Fruit fly (Drosophila melanogaster) whole organism, embryonic: ENCODE results near the gene CG34296.

ENCODE experiments used
- Awh ChIP-seq: fragments of 200-800 bp; sonication (Bioruptor generic); IDR thresholded peaks from 2 replicates; pipeline ENCODE4, ENCODE4 v1.3.6; 2022; ENCODE audit warnings: missing biosample characterization, missing genetic modification characterization
- Bteb2 ChIP-seq: fragments of 200-800 bp; sonication (Bioruptor generic); optimal IDR thresholded peaks from 2 replicates; lab custom pipeline; 2016; ENCODE audit warnings: missing biosample characterization, missing genetic modification characterization
- CG11093 ChIP-seq: fragments of 200-800 bp; sonication (Bioruptor generic); IDR thresholded peaks from 3 replicates; pipeline ENCODE4 v1.3.6; 2022; ENCODE audit warnings: missing biosample characterization, missing genetic modification characterization
- CG13894 ChIP-seq: fragments of 200-800 bp; sonication (Bioruptor generic); optimal IDR thresholded peaks from 3 replicates; lab custom pipeline; 2018; ENCODE audit warnings: missing biosample characterization, mild to moderate bottlenecking, missing genetic modification characterization, moderate library complexity
- CG14050 ChIP-seq: fragments of 200-800 bp; sonication (Bioruptor generic); IDR thresholded peaks from 3 replicates; pipeline ENCODE4 v1.3.6; 2022; ENCODE audit warnings: missing biosample characterization, missing genetic modification characterization
- CG14441 ChIP-seq: fragments of 200-800 bp; sonication (Bioruptor generic); IDR thresholded peaks from 2 replicates; pipeline ENCODE4 v1.3.6; 2022; ENCODE audit warnings: missing biosample characterization, missing genetic modification characterization
- CG14860 ChIP-seq: fragments of 200-800 bp; sonication (Bioruptor generic); IDR thresholded peaks from 3 replicates; pipeline ENCODE4 v1.3.6; 2022; ENCODE audit warnings: missing biosample characterization, missing genetic modification characterization; ENCODE audit not compliant: partially characterized antibody
- CG1529 ChIP-seq: fragments of 200-800 bp; sonication (Bioruptor generic); optimal IDR thresholded peaks from 3 replicates; lab custom pipeline; 2018; ENCODE audit warnings: missing biosample characterization, missing genetic modification characterization
- CG1602 ChIP-seq: fragments of 200-800 bp; sonication (Bioruptor generic); optimal IDR thresholded peaks from 3 replicates; lab custom pipeline; 2016; ENCODE audit warnings: missing biosample characterization, missing genetic modification characterization
- CG16813 ChIP-seq: fragments of 200-800 bp; sonication (Bioruptor generic); IDR thresholded peaks from 3 replicates; pipeline ENCODE4 v1.3.6; 2022; ENCODE audit warnings: missing biosample characterization, missing genetic modification characterization; ENCODE audit not compliant: partially characterized antibody
- CG17385 ChIP-seq: fragments of 200-800 bp; sonication (Bioruptor generic); optimal IDR thresholded peaks from 3 replicates; lab custom pipeline; 2018; ENCODE audit warnings: missing biosample characterization, mild to moderate bottlenecking, missing genetic modification characterization
- CG17829 ChIP-seq: fragments of 200-800 bp; optimal IDR thresholded peaks from 2 replicates; lab custom pipeline; 2019; ENCODE audit warnings: missing biosample characterization, mild to moderate bottlenecking, missing genetic modification characterization, moderate library complexity
- CG3163 ChIP-seq: fragments of 200-800 bp; sonication (Bioruptor generic); optimal IDR thresholded peaks from 3 replicates; lab custom pipeline; 2016; ENCODE audit warnings: missing biosample characterization, missing genetic modification characterization
- CG3281 ChIP-seq: fragments of 200-800 bp; sonication (Bioruptor generic); optimal IDR thresholded peaks from 3 replicates; lab custom pipeline; 2017; ENCODE audit warnings: missing biosample characterization, mild to moderate bottlenecking, missing genetic modification characterization
- CG3407 ChIP-seq: fragments of 200-800 bp; sonication (Bioruptor generic); optimal IDR thresholded peaks from 2 replicates; lab custom pipeline; 2018; ENCODE audit warnings: missing biosample characterization, mild to moderate bottlenecking, missing genetic modification characterization
- CG34224 ChIP-seq: fragments of 200-800 bp; sonication (Bioruptor generic); IDR thresholded peaks from 3 replicates; pipeline ENCODE4 v1.3.6; 2022; ENCODE audit warnings: missing biosample characterization, missing genetic modification characterization; ENCODE audit not compliant: partially characterized antibody
- CG34422 ChIP-seq: fragments of 200-800 bp; sonication (Bioruptor generic); IDR thresholded peaks from 3 replicates; pipeline ENCODE4 v1.3.6; 2022; ENCODE audit warnings: missing biosample characterization, missing genetic modification characterization
- CG4328 ChIP-seq: fragments of 200-800 bp; sonication (Bioruptor generic); optimal IDR thresholded peaks from 3 replicates; lab custom pipeline; 2017; ENCODE audit warnings: missing biosample characterization, missing genetic modification reagents, missing genetic modification characterization
- CG6272 ChIP-seq: fragments of 200-800 bp; sonication (Bioruptor generic); IDR thresholded peaks from 2 replicates; pipeline ENCODE4 v1.3.6; 2022; ENCODE audit warnings: missing biosample characterization, missing genetic modification characterization
- CG7786 ChIP-seq: fragments of 200-800 bp; sonication (Bioruptor generic); optimal IDR thresholded peaks from 2 replicates; lab custom pipeline; 2016; ENCODE audit warnings: missing biosample characterization, missing genetic modification characterization
- CG8089 ChIP-seq: fragments of 200-800 bp; sonication (Bioruptor generic); optimal IDR thresholded peaks from 3 replicates; lab custom pipeline; 2016; ENCODE audit warnings: missing biosample characterization, missing genetic modification characterization
- CG8281 ChIP-seq: fragments of 200-800 bp; sonication (Bioruptor generic); optimal IDR thresholded peaks from 2 replicates; lab custom pipeline; 2018; ENCODE audit warnings: missing biosample characterization, mild to moderate bottlenecking, missing genetic modification characterization, moderate library complexity
- CG8765 ChIP-seq: fragments of 200-800 bp; sonication (Bioruptor generic); IDR thresholded peaks from 2 replicates; pipeline ENCODE4 v1.3.6; 2022; ENCODE audit warnings: missing biosample characterization, missing genetic modification characterization
- CG8924 ChIP-seq: fragments of 200-800 bp; optimal IDR thresholded peaks from 3 replicates; lab custom pipeline; 2019; ENCODE audit warnings: missing biosample characterization, mild to moderate bottlenecking, missing genetic modification characterization, moderate library complexity
- D ChIP-seq, 2 experiments: fragments of 200-800 bp in 1 of 2; fragments of >200 bp in 1 of 2; sonication (Bioruptor generic) in 1 of 2; optimal IDR thresholded peaks; 2 replicates in 1 of 2; 3 replicates in 1 of 2; lab custom pipeline; 2017; ENCODE audit warnings: mild to moderate bottlenecking in 1 of 2, missing biosample characterization in 1 of 2, missing genetic modification characterization in 1 of 2, missing genetic modification reagents in 1 of 2
- HLH54F ChIP-seq: fragments of 200-800 bp; sonication (Bioruptor generic); optimal IDR thresholded peaks from 3 replicates; lab custom pipeline; 2016; ENCODE audit warnings: missing biosample characterization, missing genetic modification characterization
- HmgD ChIP-seq: fragments of 200-800 bp; sonication (Bioruptor generic); optimal IDR thresholded peaks from 3 replicates; lab custom pipeline; 2016; ENCODE audit warnings: missing biosample characterization, missing genetic modification characterization
- HmgZ ChIP-seq: fragments of 200-800 bp; sonication (Bioruptor generic); optimal IDR thresholded peaks from 2 replicates; lab custom pipeline; 2018; ENCODE audit warnings: missing biosample characterization, mild to moderate bottlenecking, missing genetic modification characterization
- Lpt ChIP-seq: fragments of >200 bp; optimal IDR thresholded peaks from 2 replicates; lab custom pipeline; 2018; ENCODE audit warnings: missing biosample characterization, missing genetic modification characterization
- Meics ChIP-seq: fragments of 200-800 bp; sonication (Bioruptor generic); optimal IDR thresholded peaks from 2 replicates; lab custom pipeline; 2017; ENCODE audit warnings: missing biosample characterization, mild to moderate bottlenecking, missing genetic modification characterization
- aop ChIP-seq: fragments of 200-800 bp; sonication (Bioruptor generic); IDR thresholded peaks from 2 replicates; pipeline ENCODE4 v1.3.6; 2022; ENCODE audit warnings: missing biosample characterization, missing genetic modification characterization
- ap ChIP-seq: fragments of 200-800 bp; sonication (Bioruptor generic); IDR thresholded peaks from 2 replicates; pipeline ENCODE4 v1.3.6; 2022; ENCODE audit warnings: missing biosample characterization, missing genetic modification characterization
- ara ChIP-seq: fragments of 200-800 bp; sonication (Bioruptor generic); IDR thresholded peaks from 2 replicates; pipeline ENCODE4 v1.3.6; 2022; ENCODE audit warnings: missing biosample characterization, missing genetic modification characterization
- dmrt99B ChIP-seq: fragments of 200-800 bp; sonication (Bioruptor generic); optimal IDR thresholded peaks from 2 replicates; lab custom pipeline; 2018; ENCODE audit warnings: missing biosample characterization, mild to moderate bottlenecking, missing genetic modification characterization, moderate library complexity
- dysf ChIP-seq: fragments of 200-800 bp; sonication (Bioruptor generic); IDR thresholded peaks from 3 replicates; pipeline ENCODE4 v1.3.6; 2022; ENCODE audit warnings: missing biosample characterization, missing genetic modification characterization
- eyg ChIP-seq: fragments of 200-800 bp; sonication (Bioruptor generic); optimal IDR thresholded peaks from 3 replicates; lab custom pipeline; 2016; ENCODE audit warnings: missing biosample characterization, missing genetic modification characterization
- fd96Cb ChIP-seq: fragments of 200-800 bp; sonication (Bioruptor generic); optimal IDR thresholded peaks from 2 replicates; lab custom pipeline; 2018; ENCODE audit warnings: missing biosample characterization, mild to moderate bottlenecking, missing genetic modification characterization, moderate library complexity
- gfzf ChIP-seq: fragments of 200-800 bp; sonication (Bioruptor generic); optimal IDR thresholded peaks from 2 replicates; lab custom pipeline; 2016; ENCODE audit warnings: missing biosample characterization, mild to moderate bottlenecking, missing genetic modification characterization, moderate library complexity
- oc ChIP-seq: fragments of 200-800 bp; sonication (Bioruptor generic); optimal IDR thresholded peaks from 2 replicates; lab custom pipeline; 2018; ENCODE audit warnings: missing biosample characterization, mild to moderate bottlenecking, missing genetic modification characterization, moderate library complexity
- pb ChIP-seq: fragments of 200-800 bp; sonication (Bioruptor generic); optimal IDR thresholded peaks from 3 replicates; lab custom pipeline; 2016; ENCODE audit warnings: missing biosample characterization, missing genetic modification characterization
- prd ChIP-seq, 3 experiments: fragments of >200 bp in 2 of 3; fragments of 200-800 bp in 1 of 3; sonication (Bioruptor generic) in 1 of 3; optimal IDR thresholded peaks in 2 of 3; IDR thresholded peaks in 1 of 3; 2 replicates in 2 of 3; 3 replicates in 1 of 3; pipeline versions ENCODE4 v1.3.6 to Lab custom; 2017 to 2022; ENCODE audit warnings: missing biosample characterization in 1 of 3, missing genetic modification characterization in 1 of 3
- rib ChIP-seq: fragments of 200-800 bp; sonication (Bioruptor generic); IDR thresholded peaks from 2 replicates; pipeline ENCODE4 v1.3.6; 2022; ENCODE audit warnings: missing biosample characterization, missing genetic modification characterization
- sens ChIP-seq: fragments of 200-800 bp; sonication (Bioruptor generic); peaks from one replicate; lab custom pipeline; 2016; ENCODE audit warnings: missing biosample characterization, missing genetic modification characterization
- sens-2 ChIP-seq: fragments of 200-800 bp; sonication (Bioruptor generic); IDR thresholded peaks from 2 replicates; pipeline ENCODE4 v1.3.6; 2022; ENCODE audit warnings: missing biosample characterization, missing genetic modification characterization
- sima ChIP-seq: fragments of 200-800 bp; sonication (Bioruptor generic); optimal IDR thresholded peaks from 2 replicates; lab custom pipeline; 2016; ENCODE audit warnings: missing biosample characterization, missing genetic modification characterization
- tll ChIP-seq, 2 experiments: fragments of 200-800 bp in 1 of 2; fragments of >200 bp in 1 of 2; sonication (Bioruptor generic) in 1 of 2; optimal IDR thresholded peaks; 2 replicates each; lab custom pipeline; 2017 to 2019; ENCODE audit warnings: missing biosample characterization in 2 of 2, missing genetic modification characterization in 2 of 2, mild to moderate bottlenecking in 1 of 2, moderate library complexity in 1 of 2
- tna ChIP-seq: fragments of 200-800 bp; sonication (Bioruptor generic); IDR thresholded peaks from 2 replicates; pipeline ENCODE4 v1.3.6; 2022; ENCODE audit warnings: missing biosample characterization, missing genetic modification characterization; ENCODE audit not compliant: partially characterized antibody
- trh ChIP-seq: fragments of 200-800 bp; sonication (Bioruptor generic); optimal IDR thresholded peaks from 2 replicates; lab custom pipeline; 2016; ENCODE audit warnings: missing biosample characterization, missing genetic modification characterization
- usp ChIP-seq: fragments of >200 bp; optimal IDR thresholded peaks from 2 replicates; lab custom pipeline; 2017; ENCODE audit warnings: missing biosample characterization, missing genetic modification characterization
- vvl ChIP-seq: fragments of 200-800 bp; sonication (Bioruptor generic); IDR thresholded peaks from 2 replicates; pipeline ENCODE4 v1.3.6; 2022; ENCODE audit warnings: missing biosample characterization, missing genetic modification characterization

CG34296 gene

DNA sequence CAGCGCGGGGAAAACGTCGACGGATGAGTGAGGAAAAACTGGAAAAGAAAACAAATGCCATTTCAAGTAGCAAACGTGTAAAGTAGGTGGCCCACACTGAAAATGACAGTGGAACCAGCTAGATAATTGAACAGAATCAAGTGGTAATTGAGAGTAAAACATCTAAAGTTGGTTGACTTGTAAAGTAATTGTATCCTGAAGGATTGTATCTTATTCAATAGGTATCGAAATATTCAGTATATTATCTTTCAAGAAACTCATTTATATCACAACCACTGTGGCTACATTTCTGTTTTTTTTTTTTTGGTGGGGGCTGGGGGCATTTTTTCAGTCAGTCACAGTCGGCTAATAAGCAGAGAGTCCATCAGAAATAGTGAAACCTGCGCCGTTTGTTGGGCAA lies 23.1 kb upstream of the CG34296 start (continued):
- TF ChIP-seq CG4328 (GFP tag; lab: Kevin White, UChicago) = no peak
- TF ChIP-seq CG34224 (GFP tag; lab: Robert Waterston, UW) = no peak
- TF ChIP-seq CG14860 (GFP tag; lab: Robert Waterston, UW) = no peak
- TF ChIP-seq CG8765 = peak; percentile 35; the same call in 1 of the 2 replicates
- peak; percentile 68; the same call in 2 of the 3 replicates for TF ChIP-seq dysf (GFP tag; lab: Robert Waterston, UW)
- TF ChIP-seq CG7786 (GFP tag; lab: Kevin White, UChicago) = no peak
- no peak for TF ChIP-seq tna
- TF ChIP-seq CG11093 (GFP tag; lab: Robert Waterston, UW) = peak; percentile 41; the same call in 1 of the 3 replicates
- peak; percentile 83 for TF ChIP-seq sens (GFP tag; lab: Kevin White, UChicago)
- TF ChIP-seq CG8281 (tag; lab: Kevin White, UChicago) = no peak
- TF ChIP-seq CG6272 (GFP tag; lab: Robert Waterston, UW) = peak; percentile 39; the same call in 1 of the 2 replicates
- TF ChIP-seq CG13894 (tag; lab: Kevin White, UChicago) = no peak
- TF ChIP-seq CG8089 (GFP tag; lab: Kevin White, UChicago) = no peak
- no peak for TF ChIP-seq trh (GFP tag; lab: Kevin White, UChicago)
- TF ChIP-seq CG8924 (tag; lab: Kevin White, UChicago) = no peak
- TF ChIP-seq Bteb2 (GFP tag; lab: Kevin White, UChicago) = no peak
- peak; percentile 62; the same call in 1 of the 2 replicates for TF ChIP-seq sens-2 (GFP tag; lab: Robert Waterston, UW)
- no peak for TF ChIP-seq HLH54F (GFP tag; lab: Kevin White, UChicago)
- peak; percentile 62 for TF ChIP-seq dmrt99B
- TF ChIP-seq pb (GFP tag; lab: Kevin White, UChicago) = peak; percentile 1
- peak; percentile 32 for TF ChIP-seq CG3407
- TF ChIP-seq HmgD (GFP tag; lab: Kevin White, UChicago) = no peak
- no peak for TF ChIP-seq oc (tag; lab: Kevin White, UChicago)
- peak; percentile 7; the same call in 1 of the 3 replicates for TF ChIP-seq CG34422 (GFP tag; lab: Robert Waterston, UW)
- peak; percentile 65; the same call in 1 of the 2 replicates for TF ChIP-seq Awh (GFP tag; lab: Robert Waterston, UW)
- TF ChIP-seq HmgZ (tag; lab: Kevin White, UChicago) = no peak
- TF ChIP-seq vvl (GFP tag; lab: Robert Waterston, UW) = peak; percentile 86
- no peak for TF ChIP-seq CG17385 (GFP tag; lab: Kevin White, UChicago)
- no peak for TF ChIP-seq D (optimal IDR thresholded peaks at IDR 0.05; lab: Kevin White, UChicago)
- TF ChIP-seq D (GFP tag; optimal IDR thresholded peaks at IDR 0.05; lab: Kevin White, UChicago) = no peak
- TF ChIP-seq Lpt (GFP tag; lab: Kevin White, UChicago) = no peak
- no peak for TF ChIP-seq CG3281 (GFP tag; lab: Kevin White, UChicago)
- no peak for TF ChIP-seq CG1602
- TF ChIP-seq CG17829 (tag; lab: Kevin White, UChicago) = peak; percentile 59
- TF ChIP-seq CG14050 (GFP tag; lab: Robert Waterston, UW) = no peak
- no peak for TF ChIP-seq fd96Cb (tag; lab: Kevin White, UChicago)
- TF ChIP-seq tll (GFP tag; optimal IDR thresholded peaks at IDR 0.05; lab: Kevin White, UChicago) = no peak
- 0 out of 2 replicates have a peak, but pooled peaks have one; percentile 11 for TF ChIP-seq aop (GFP tag; lab: Robert Waterston, UW)
- peak; percentile 55 for TF ChIP-seq CG14441 (GFP tag; lab: Robert Waterston, UW)
- no peak for TF ChIP-seq sima (GFP tag; lab: Kevin White, UChicago)
- TF ChIP-seq rib (GFP tag; lab: Robert Waterston, UW) = no peak
- no peak for TF ChIP-seq prd (optimal IDR thresholded peaks at IDR 0.05; lab: Kevin White, UChicago)
- peak; percentile 63 for TF ChIP-seq prd (GFP tag; IDR thresholded peaks at IDR 0.05; lab: Robert Waterston, UW)
- no peak for TF ChIP-seq ap (GFP tag; lab: Robert Waterston, UW)
- TF ChIP-seq CG1529 (GFP tag; lab: Kevin White, UChicago) = no peak
- no peak for TF ChIP-seq CG16813 (GFP tag; lab: Robert Waterston, UW)
- peak; percentile 10 for TF ChIP-seq eyg
- TF ChIP-seq CG3163 = no peak
- no peak for TF ChIP-seq Meics (GFP tag; lab: Kevin White, UChicago)
- TF ChIP-seq ara (GFP tag; lab: Robert Waterston, UW) = peak; percentile 76
- no peak for TF ChIP-seq usp
- TF ChIP-seq gfzf (GFP tag; lab: Kevin White, UChicago) = no peak
